Fruit fly (Drosophila melanogaster): ENCODE measurements around the gene Lst8.
A peak's percentile ranks its signal among the peaks of the same experiment; 100 is the strongest.

Gene Lst8

DNA sequence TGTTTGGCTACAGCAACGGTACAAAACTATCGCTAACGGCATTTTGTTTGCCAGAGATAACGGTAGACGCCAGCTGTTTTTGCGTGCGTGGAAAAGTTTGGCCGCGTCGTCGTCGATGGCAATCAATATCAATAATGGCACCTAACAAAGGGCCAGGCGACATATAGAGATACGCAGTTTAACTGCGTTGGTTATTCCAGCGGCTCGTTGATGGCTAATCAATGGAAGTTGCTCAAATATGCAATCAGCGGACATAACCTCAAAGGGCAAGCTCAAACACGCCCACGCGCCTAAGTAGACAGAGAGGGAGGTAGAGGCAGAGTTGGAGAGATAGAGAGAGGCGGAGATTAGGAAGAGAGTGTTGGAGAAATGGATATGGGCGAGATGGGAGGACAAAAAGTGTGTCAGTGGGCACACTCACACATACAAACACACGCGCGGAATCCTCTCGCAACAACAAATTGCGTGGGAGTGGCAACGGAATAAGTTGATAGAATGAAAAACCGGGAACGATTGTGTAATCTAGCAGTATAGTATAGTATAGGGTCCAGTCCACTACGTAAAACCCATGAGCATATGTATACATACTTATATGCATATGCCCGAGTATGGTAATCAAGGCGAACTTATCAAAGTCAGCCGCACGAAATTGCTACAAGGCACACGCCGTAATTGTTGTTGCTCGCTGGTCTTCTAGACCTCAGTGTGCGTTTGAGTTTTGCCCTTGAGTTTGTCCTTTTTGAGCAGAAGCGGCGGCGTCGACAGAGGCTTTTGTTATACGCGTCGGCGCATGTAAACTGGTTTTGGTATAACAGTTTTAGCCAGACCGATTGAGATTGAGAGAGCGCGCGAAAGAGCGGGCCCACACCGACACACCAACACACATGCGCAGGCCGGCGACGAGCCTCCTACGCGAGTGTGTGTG, 6.3 kb downstream of the Lst8 start:
- TF ChIP-seq CG14711 (tag; optimal IDR thresholded peaks at IDR 0.05) (no peak), Mnt (GFP tag; optimal IDR thresholded peaks at IDR 0.05) (peak; percentile 44), ovo (GFP tag; optimal IDR thresholded peaks at IDR 0.05) (peak; percentile 96)

DNA sequence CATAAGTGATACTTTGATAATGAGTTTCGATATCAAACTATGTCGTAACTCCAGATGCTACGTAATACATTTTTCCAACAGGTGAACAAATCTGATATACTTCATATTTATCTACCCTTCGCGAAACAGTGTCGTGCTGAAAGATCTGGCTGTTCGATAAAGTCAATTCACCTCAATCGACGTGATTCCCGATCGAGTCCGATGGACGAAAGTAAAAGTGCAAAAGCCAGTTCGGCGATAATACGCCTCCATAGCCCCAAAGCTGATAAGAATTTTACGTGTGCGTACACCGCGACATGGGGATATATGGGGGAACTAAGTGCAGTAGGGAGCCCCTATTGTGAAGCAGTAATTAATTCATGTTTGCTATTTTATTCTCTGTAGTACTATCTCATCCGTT, 7.7 kb downstream of the Lst8 start:
- TF ChIP-seq CG5204 (GFP tag; optimal IDR thresholded peaks at IDR 0.05) (no peak), tj (GFP tag; optimal IDR thresholded peaks at IDR 0.05) (no peak), CG7101 (tag; optimal IDR thresholded peaks at IDR 0.05) (no peak), Crg-1 (GFP tag; optimal IDR thresholded peaks at IDR 0.05) (no peak), Hr96 (GFP tag; optimal IDR thresholded peaks at IDR 0.05) (no peak), Mnt (GFP tag; optimal IDR thresholded peaks at IDR 0.05) (no peak), CG14711 (tag; optimal IDR thresholded peaks at IDR 0.05) (no peak), CG1620 (GFP tag; optimal IDR thresholded peaks at IDR 0.05) (no peak), toe (GFP tag; optimal IDR thresholded peaks at IDR 0.05) (no peak), bab1 (GFP tag; optimal IDR thresholded peaks at IDR 0.05) (no peak), Clk (GFP tag; optimal IDR thresholded peaks at IDR 0.05) (no peak), CG7045 (GFP tag; optimal IDR thresholded peaks at IDR 0.05) (no peak), ovo (GFP tag; optimal IDR thresholded peaks at IDR 0.05) (no peak), cic (GFP tag; optimal IDR thresholded peaks at IDR 0.05) (no peak), CG11617 (GFP tag; optimal IDR thresholded peaks at IDR 0.05) (no peak), CG12768 (GFP tag; optimal IDR thresholded peaks at IDR 0.05) (no peak), kay (GFP tag; ENCODE audit: borderline replicate concordance) (no peak)

DNA sequence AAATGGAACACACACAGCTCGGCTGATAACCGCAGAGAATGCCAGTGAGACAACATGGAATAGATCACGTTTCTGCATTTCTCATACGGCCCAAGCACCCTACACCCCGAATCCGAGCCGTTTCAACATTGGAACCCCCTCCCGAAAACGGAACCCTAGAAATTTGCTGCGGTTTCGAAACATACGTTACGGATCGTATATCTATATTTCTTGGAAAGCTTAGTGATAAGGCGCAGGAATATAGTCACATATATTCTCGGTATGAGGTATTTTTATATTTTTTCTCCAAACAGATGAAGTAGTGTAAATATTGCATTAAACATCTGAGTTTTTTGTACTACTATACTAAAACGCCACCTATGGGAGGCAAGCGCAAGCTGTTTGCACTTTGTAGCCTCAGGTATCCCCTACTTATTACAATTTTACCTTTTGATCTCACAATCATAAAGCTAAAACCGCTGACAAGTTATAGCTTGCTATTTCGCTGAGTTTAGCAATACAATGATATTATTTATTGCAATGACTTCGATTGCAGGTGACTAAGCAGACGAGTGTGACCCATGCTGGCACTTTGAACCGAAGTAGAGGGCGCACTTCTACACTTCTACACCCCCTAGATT, 10.3 kb downstream of the Lst8 start:
- no peak for TF ChIP-seq Mnt (GFP tag; optimal IDR thresholded peaks at IDR 0.05)
- TF ChIP-seq CG33017 (tag; optimal IDR thresholded peaks at IDR 0.05), result no peak
- TF ChIP-seq CG11617 (GFP tag; optimal IDR thresholded peaks at IDR 0.05), result peak; percentile 16
- no peak for TF ChIP-seq CG7101 (tag; optimal IDR thresholded peaks at IDR 0.05)
- TF ChIP-seq bab1 (GFP tag; optimal IDR thresholded peaks at IDR 0.05), result peak; percentile 43
- TF ChIP-seq tj (GFP tag; optimal IDR thresholded peaks at IDR 0.05), result peak; percentile 95
- no peak for TF ChIP-seq Hr96 (GFP tag; optimal IDR thresholded peaks at IDR 0.05)
- peak; percentile 10 for TF ChIP-seq Crg-1 (GFP tag; optimal IDR thresholded peaks at IDR 0.05)
- TF ChIP-seq pad (GFP tag; optimal IDR thresholded peaks at IDR 0.05), result peak; percentile 10
- no peak for TF ChIP-seq CG5204 (GFP tag; optimal IDR thresholded peaks at IDR 0.05)
- TF ChIP-seq CG1620 (GFP tag; optimal IDR thresholded peaks at IDR 0.05), result no peak
- no peak for TF ChIP-seq Clk (GFP tag; optimal IDR thresholded peaks at IDR 0.05)
- TF ChIP-seq toe (GFP tag; optimal IDR thresholded peaks at IDR 0.05), result no peak

DNA sequence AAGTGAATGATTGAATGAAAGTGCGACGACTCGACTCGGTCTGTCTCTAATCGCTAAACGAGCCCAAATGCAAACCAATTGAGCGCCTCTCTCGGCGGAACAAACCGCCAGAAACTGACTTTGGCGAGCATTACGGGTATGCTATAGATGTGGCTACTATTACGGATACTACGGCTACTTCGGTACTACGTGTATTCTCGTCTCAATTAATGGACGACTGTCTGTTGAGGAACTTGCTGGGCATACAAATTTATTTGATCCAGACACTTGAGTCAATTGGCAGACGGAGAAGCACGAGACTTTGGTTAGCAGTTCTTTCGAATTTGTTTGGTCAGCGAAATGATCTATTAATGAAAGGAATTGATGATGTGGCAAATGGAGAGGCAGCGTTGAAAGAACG, 11.3 kb downstream of the Lst8 start:
- no peak for TF ChIP-seq CG33017 (tag; optimal IDR thresholded peaks at IDR 0.05)
- peak; percentile 89 for TF ChIP-seq tj (GFP tag; optimal IDR thresholded peaks at IDR 0.05)
- TF ChIP-seq toe (GFP tag; optimal IDR thresholded peaks at IDR 0.05), result no peak
- peak; percentile 11 for TF ChIP-seq kay (GFP tag; ENCODE audit: borderline replicate concordance)
- no peak for TF ChIP-seq CG12768 (GFP tag; optimal IDR thresholded peaks at IDR 0.05)
- TF ChIP-seq ovo (GFP tag; optimal IDR thresholded peaks at IDR 0.05), result no peak
- no peak for TF ChIP-seq cnc (optimal IDR thresholded peaks at IDR 0.05)
- TF ChIP-seq Mnt (GFP tag; optimal IDR thresholded peaks at IDR 0.05), result no peak
- TF ChIP-seq Clk (GFP tag; optimal IDR thresholded peaks at IDR 0.05), result no peak
- no peak for TF ChIP-seq cic (GFP tag; optimal IDR thresholded peaks at IDR 0.05)
- TF ChIP-seq pad (GFP tag; optimal IDR thresholded peaks at IDR 0.05), result no peak
- TF ChIP-seq CG11617 (GFP tag; optimal IDR thresholded peaks at IDR 0.05), result no peak

DNA sequence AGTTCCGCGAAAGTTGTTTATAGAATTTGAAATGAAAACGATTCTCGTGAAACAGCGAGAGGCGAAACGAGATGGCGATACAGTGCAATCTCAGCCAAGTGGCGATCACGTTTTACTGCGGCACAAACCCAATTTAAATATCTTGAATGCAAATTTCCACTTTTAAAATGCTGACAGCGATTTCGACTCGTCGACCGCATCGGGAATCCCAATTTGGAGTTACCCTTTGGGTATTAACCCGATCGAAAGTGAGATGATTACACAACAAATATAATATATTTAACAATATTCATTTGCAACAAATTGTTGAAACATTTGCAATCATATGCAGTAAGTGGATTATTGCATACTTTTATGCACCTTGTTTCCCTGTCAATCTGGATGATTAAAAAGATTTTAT, 15.2 kb downstream of the Lst8 start:
- TF ChIP-seq kay (GFP tag; ENCODE audit: borderline replicate concordance), result peak; percentile 11
- TF ChIP-seq CG11617 (GFP tag; optimal IDR thresholded peaks at IDR 0.05), result no peak

DNA sequence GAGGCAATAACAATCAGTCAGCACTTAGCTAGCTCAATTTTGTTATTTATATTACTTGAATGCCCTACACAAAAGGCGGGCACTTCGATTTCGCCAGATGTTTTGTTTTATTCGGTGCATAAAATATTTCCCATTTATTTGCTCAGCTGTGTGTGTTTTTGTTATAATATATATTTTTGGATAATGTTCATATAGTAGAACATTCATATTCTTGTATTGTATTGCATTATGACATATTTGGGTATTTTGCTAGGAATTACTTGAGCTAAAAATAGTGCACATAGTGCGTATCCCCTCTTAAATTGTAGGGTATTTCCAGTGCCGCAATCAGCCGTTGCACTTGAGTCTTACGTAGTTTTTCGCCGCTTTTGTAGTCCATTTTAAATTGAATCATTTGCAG, 15.8 kb downstream of the Lst8 start:
- peak; percentile 57 for TF ChIP-seq cic (GFP tag; optimal IDR thresholded peaks at IDR 0.05)
- TF ChIP-seq Mnt (GFP tag; optimal IDR thresholded peaks at IDR 0.05), result peak; percentile 68
- peak; percentile 88 for TF ChIP-seq tj (GFP tag; optimal IDR thresholded peaks at IDR 0.05)
- peak; percentile 81 for TF ChIP-seq CG7045 (GFP tag; optimal IDR thresholded peaks at IDR 0.05)
- TF ChIP-seq CG7101 (tag; optimal IDR thresholded peaks at IDR 0.05), result peak; percentile 92
- peak; percentile 95 for TF ChIP-seq bab1 (GFP tag; optimal IDR thresholded peaks at IDR 0.05)
- TF ChIP-seq kay (GFP tag; ENCODE audit: borderline replicate concordance), result no peak
- TF ChIP-seq CG33017 (tag; optimal IDR thresholded peaks at IDR 0.05), result peak; percentile 85
- TF ChIP-seq pad (GFP tag; optimal IDR thresholded peaks at IDR 0.05), result peak; percentile 78
- TF ChIP-seq CG14711 (tag; optimal IDR thresholded peaks at IDR 0.05), result peak; percentile 82
- peak; percentile 64 for TF ChIP-seq toe (GFP tag; optimal IDR thresholded peaks at IDR 0.05)
- TF ChIP-seq cnc (optimal IDR thresholded peaks at IDR 0.05), result no peak
- peak; percentile 93 for TF ChIP-seq CG11617 (GFP tag; optimal IDR thresholded peaks at IDR 0.05)
- TF ChIP-seq Crg-1 (GFP tag; optimal IDR thresholded peaks at IDR 0.05), result peak; percentile 46
- TF ChIP-seq CG12768 (GFP tag; optimal IDR thresholded peaks at IDR 0.05), result peak; percentile 80
- TF ChIP-seq Hr96 (GFP tag; optimal IDR thresholded peaks at IDR 0.05), result peak; percentile 70
- peak; percentile 40 for TF ChIP-seq Clk (GFP tag; optimal IDR thresholded peaks at IDR 0.05)
- TF ChIP-seq CG1620 (GFP tag; optimal IDR thresholded peaks at IDR 0.05), result peak; percentile 77
- peak; percentile 79 for TF ChIP-seq CG5204 (GFP tag; optimal IDR thresholded peaks at IDR 0.05)
- TF ChIP-seq ovo (GFP tag; optimal IDR thresholded peaks at IDR 0.05), result peak; percentile 68

Measured in whole organism, adult.